Fruit fly (Drosophila melanogaster) whole organism, embryonic: ENCODE results near the gene Jhbp16.

Source experiments
- Bdp1 ChIP-seq: fragments of 200-800 bp; sonication (Bioruptor generic); optimal IDR thresholded peaks from 3 replicates; lab custom pipeline; 2016; ENCODE audit warnings: missing biosample characterization, missing genetic modification characterization
- Blimp-1 ChIP-seq: fragments of 200-800 bp; sonication (Bioruptor generic); optimal IDR thresholded peaks from 3 replicates; lab custom pipeline; 2018; ENCODE audit warnings: missing biosample characterization, missing genetic modification characterization, mild to moderate bottlenecking, moderate library complexity, missing genetic modification reagents
- CG10565 ChIP-seq: fragments of 200-800 bp; sonication (Bioruptor generic); optimal IDR thresholded peaks from 3 replicates; lab custom pipeline; 2016; ENCODE audit warnings: missing biosample characterization, mild to moderate bottlenecking, missing genetic modification characterization
- CG11398 ChIP-seq: fragments of 200-800 bp; sonication (Bioruptor generic); optimal IDR thresholded peaks from 2 replicates; lab custom pipeline; 2016; ENCODE audit warnings: missing biosample characterization, missing genetic modification characterization
- CG12219 ChIP-seq: fragments of 200-800 bp; sonication (Bioruptor generic); optimal IDR thresholded peaks from 3 replicates; lab custom pipeline; 2018; ENCODE audit warnings: missing biosample characterization, mild to moderate bottlenecking, missing genetic modification characterization
- CG13775 ChIP-seq: fragments of 200-800 bp; sonication (Bioruptor generic); optimal IDR thresholded peaks from 3 replicates; lab custom pipeline; 2017; ENCODE audit warnings: missing biosample characterization, mild to moderate bottlenecking, missing genetic modification characterization
- CG14667 ChIP-seq: fragments of 200-800 bp; sonication (Bioruptor generic); IDR thresholded peaks from 2 replicates; pipeline ENCODE4 v1.3.6; 2022; ENCODE audit warnings: missing biosample characterization, missing genetic modification characterization
- CG15696 ChIP-seq: fragments of 200-800 bp; sonication (Bioruptor generic); optimal IDR thresholded peaks from 2 replicates; lab custom pipeline; 2019; ENCODE audit warnings: missing biosample characterization, mild to moderate bottlenecking, missing genetic modification characterization, moderate library complexity
- CG16815 ChIP-seq: fragments of 200-800 bp; sonication (Bioruptor generic); optimal IDR thresholded peaks from 3 replicates; lab custom pipeline; 2017; ENCODE audit warnings: missing biosample characterization, mild to moderate bottlenecking, missing genetic modification characterization
- CG17328 ChIP-seq: fragments of 200-800 bp; sonication (Bioruptor generic); IDR thresholded peaks from 2 replicates; pipeline ENCODE4 v1.3.6; 2022; ENCODE audit warnings: missing biosample characterization, missing genetic modification characterization
- CG17361 ChIP-seq: fragments of 200-800 bp; sonication (Bioruptor generic); IDR thresholded peaks from 3 replicates; pipeline ENCODE4 v1.3.6; 2022; ENCODE audit warnings: missing biosample characterization, missing genetic modification characterization
- CG17612 ChIP-seq: fragments of 200-800 bp; sonication (Bioruptor generic); IDR thresholded peaks from 2 replicates; pipeline ENCODE4 v1.3.6; 2022; ENCODE audit warnings: missing biosample characterization, missing genetic modification characterization
- CG17829 ChIP-seq: fragments of 200-800 bp; optimal IDR thresholded peaks from 2 replicates; lab custom pipeline; 2019; ENCODE audit warnings: missing biosample characterization, mild to moderate bottlenecking, missing genetic modification characterization, moderate library complexity
- CG18476 ChIP-seq: fragments of 200-800 bp; sonication (Bioruptor generic); optimal IDR thresholded peaks from 2 replicates; lab custom pipeline; 2016; ENCODE audit warnings: missing biosample characterization, mild to moderate bottlenecking, missing genetic modification characterization
- CG33213 ChIP-seq: fragments of 200-800 bp; sonication (Bioruptor generic); optimal IDR thresholded peaks from 3 replicates; lab custom pipeline; 2016; ENCODE audit warnings: missing biosample characterization, missing genetic modification characterization
- CG33557 ChIP-seq: fragments of 200-800 bp; sonication (Bioruptor generic); optimal IDR thresholded peaks from 2 replicates; lab custom pipeline; 2019; ENCODE audit warnings: missing biosample characterization, mild to moderate bottlenecking, missing genetic modification characterization, moderate library complexity
- CG3995 ChIP-seq: fragments of 200-800 bp; sonication (Bioruptor generic); optimal IDR thresholded peaks from 3 replicates; lab custom pipeline; 2016; ENCODE audit warnings: missing biosample characterization, missing genetic modification characterization
- CG4730 ChIP-seq: fragments of 200-800 bp; sonication (Bioruptor generic); IDR thresholded peaks from 2 replicates; pipeline ENCODE4 v1.3.6; 2022; ENCODE audit warnings: missing biosample characterization, missing genetic modification characterization
- CG6689 ChIP-seq: fragments of 200-800 bp; sonication (Bioruptor generic); IDR thresholded peaks from 2 replicates; pipeline ENCODE4 v1.3.6; 2022; ENCODE audit warnings: missing biosample characterization, missing genetic modification characterization
- CG7357 ChIP-seq: fragments of 200-800 bp; sonication (Bioruptor generic); IDR thresholded peaks from 3 replicates; pipeline ENCODE4 v1.3.6; 2022; ENCODE audit warnings: missing biosample characterization, missing genetic modification characterization
- CG9876 ChIP-seq: fragments of 200-800 bp; sonication (Bioruptor generic); optimal IDR thresholded peaks from 2 replicates; lab custom pipeline; 2016; ENCODE audit warnings: missing biosample characterization, missing genetic modification characterization
- CHES-1-like ChIP-seq: fragments of 200-800 bp; sonication (Bioruptor generic); optimal IDR thresholded peaks from 2 replicates; lab custom pipeline; 2016; ENCODE audit warnings: missing biosample characterization, missing genetic modification characterization
- Gsc ChIP-seq: fragments of 200-800 bp; sonication (Bioruptor generic); IDR thresholded peaks from 2 replicates; pipeline ENCODE4 v1.3.6; 2022; ENCODE audit warnings: missing biosample characterization, missing genetic modification characterization
- HmgZ ChIP-seq: fragments of 200-800 bp; sonication (Bioruptor generic); optimal IDR thresholded peaks from 2 replicates; lab custom pipeline; 2018; ENCODE audit warnings: missing biosample characterization, mild to moderate bottlenecking, missing genetic modification characterization
- Hsf ChIP-seq: fragments of 200-800 bp; sonication (Bioruptor generic); optimal IDR thresholded peaks from 3 replicates; lab custom pipeline; 2016; ENCODE audit warnings: missing biosample characterization, missing genetic modification characterization
- MBD-R2 ChIP-seq: fragments of 200-800 bp; sonication (Bioruptor generic); IDR thresholded peaks from 2 replicates; pipeline ENCODE4 v1.3.6; 2022; ENCODE audit warnings: missing biosample characterization, missing genetic modification characterization
- Optix ChIP-seq: fragments of 200-800 bp; sonication (Bioruptor generic); IDR thresholded peaks from 3 replicates; pipeline ENCODE4 v1.3.6; 2022; ENCODE audit warnings: missing biosample characterization, missing genetic modification characterization
- Ssrp ChIP-seq: fragments of 200-800 bp; sonication (Bioruptor generic); optimal IDR thresholded peaks from 2 replicates; lab custom pipeline; 2018; ENCODE audit warnings: missing biosample characterization, mild to moderate bottlenecking, missing genetic modification characterization, moderate library complexity
- Vsx1 ChIP-seq: fragments of 200-800 bp; sonication (Bioruptor generic); optimal IDR thresholded peaks from 2 replicates; lab custom pipeline; 2017; ENCODE audit warnings: missing biosample characterization, mild to moderate bottlenecking, missing genetic modification characterization, missing genetic modification reagents
- ab ChIP-seq: fragments of 200-800 bp; sonication (Bioruptor generic); optimal IDR thresholded peaks from 2 replicates; lab custom pipeline; 2016; ENCODE audit warnings: missing biosample characterization, missing genetic modification characterization
- al ChIP-seq: fragments of 200-800 bp; sonication (Bioruptor generic); IDR thresholded peaks from 2 replicates; pipeline ENCODE4 v1.3.6; 2022; ENCODE audit warnings: missing biosample characterization, missing genetic modification characterization
- ato ChIP-seq: fragments of 200-800 bp; sonication (Bioruptor generic); IDR thresholded peaks from 2 replicates; pipeline ENCODE4 v1.3.6; 2022; ENCODE audit warnings: missing biosample characterization, missing genetic modification characterization; ENCODE audit not compliant: partially characterized antibody
- bab2 ChIP-seq: fragments of 200-800 bp; sonication (Bioruptor generic); optimal IDR thresholded peaks from 2 replicates; lab custom pipeline; 2016; ENCODE audit warnings: missing biosample characterization, missing genetic modification characterization
- btn ChIP-seq: fragments of 200-800 bp; sonication (Bioruptor generic); optimal IDR thresholded peaks from 2 replicates; lab custom pipeline; 2016; ENCODE audit warnings: missing biosample characterization, missing genetic modification characterization
- chm ChIP-seq: fragments of 200-800 bp; sonication (Bioruptor generic); IDR thresholded peaks from 2 replicates; pipeline ENCODE4 v1.3.6; 2022; ENCODE audit warnings: missing biosample characterization, missing genetic modification characterization
- dysf ChIP-seq: fragments of 200-800 bp; sonication (Bioruptor generic); IDR thresholded peaks from 3 replicates; pipeline ENCODE4 v1.3.6; 2022; ENCODE audit warnings: missing biosample characterization, missing genetic modification characterization
- en ChIP-seq: fragments of 200-800 bp; sonication (Bioruptor generic); optimal IDR thresholded peaks from 2 replicates; lab custom pipeline; 2016; ENCODE audit warnings: missing biosample characterization, missing genetic modification characterization
- ftz-f1 ChIP-seq: fragments of 200-800 bp; sonication (Bioruptor generic); optimal IDR thresholded peaks from 2 replicates; lab custom pipeline; 2016; ENCODE audit warnings: missing biosample characterization, missing genetic modification characterization
- gce ChIP-seq: fragments of 200-800 bp; sonication (Bioruptor generic); IDR thresholded peaks from 3 replicates; pipeline ENCODE4 v1.3.6; 2022; ENCODE audit warnings: missing biosample characterization, missing genetic modification characterization
- gro ChIP-seq: fragments of 200-800 bp; sonication (Bioruptor generic); optimal IDR thresholded peaks from 2 replicates; lab custom pipeline; 2016; ENCODE audit warnings: missing biosample characterization, missing genetic modification characterization
- maf-S ChIP-seq: fragments of 200-800 bp; sonication (Bioruptor generic); optimal IDR thresholded peaks from 2 replicates; lab custom pipeline; 2016; ENCODE audit warnings: missing biosample characterization, missing genetic modification characterization
- mld ChIP-seq: fragments of 200-800 bp; sonication (Bioruptor generic); IDR thresholded peaks from 3 replicates; pipeline ENCODE4 v1.3.6; 2022; ENCODE audit warnings: missing biosample characterization, missing genetic modification characterization; ENCODE audit not compliant: partially characterized antibody
- rib ChIP-seq: fragments of 200-800 bp; sonication (Bioruptor generic); IDR thresholded peaks from 2 replicates; pipeline ENCODE4 v1.3.6; 2022; ENCODE audit warnings: missing biosample characterization, missing genetic modification characterization
- salm ChIP-seq: fragments of 200-800 bp; sonication (Bioruptor generic); optimal IDR thresholded peaks from 2 replicates; lab custom pipeline; 2018; ENCODE audit warnings: missing biosample characterization, mild to moderate bottlenecking, missing genetic modification characterization
- scrt ChIP-seq: fragments of 200-800 bp; sonication (Bioruptor generic); optimal IDR thresholded peaks from 2 replicates; lab custom pipeline; 2018; ENCODE audit warnings: missing biosample characterization, mild to moderate bottlenecking, missing genetic modification characterization, moderate library complexity
- seq ChIP-seq: fragments of 200-800 bp; sonication (Bioruptor generic); IDR thresholded peaks from 2 replicates; pipeline ENCODE4 v1.3.6; 2022; ENCODE audit warnings: missing biosample characterization, missing genetic modification characterization
- slou ChIP-seq: fragments of 200-800 bp; sonication (Bioruptor generic); optimal IDR thresholded peaks from 3 replicates; lab custom pipeline; 2016; ENCODE audit warnings: missing biosample characterization, missing genetic modification characterization
- slp2 ChIP-seq: fragments of 200-800 bp; sonication (Bioruptor generic); optimal IDR thresholded peaks from 2 replicates; lab custom pipeline; 2016; ENCODE audit warnings: missing biosample characterization, missing genetic modification characterization
- trem ChIP-seq: fragments of 200-800 bp; optimal IDR thresholded peaks from 3 replicates; lab custom pipeline; 2019; ENCODE audit warnings: missing biosample characterization, mild to moderate bottlenecking, missing genetic modification characterization, moderate library complexity
- vfl ChIP-seq: fragments of 200-800 bp; sonication (Bioruptor generic); optimal IDR thresholded peaks from 2 replicates; lab custom pipeline; 2016; ENCODE audit warnings: missing biosample characterization, missing genetic modification characterization
- z ChIP-seq: fragments of 200-800 bp; sonication (Bioruptor generic); IDR thresholded peaks from 3 replicates; pipeline ENCODE4 v1.3.6; 2022; ENCODE audit warnings: missing biosample characterization, missing genetic modification characterization

The Jhbp16 gene

dm6 chr3R:21626103-21626897, 37.9 kb upstream of the Jhbp16 start (continued):
- no peak for TF ChIP-seq maf-S (GFP tag; lab: Kevin White, UChicago)
- no peak for TF ChIP-seq CG14667
- TF ChIP-seq slou (GFP tag; lab: Kevin White, UChicago), result no peak
- TF ChIP-seq Hsf, result no peak
- no peak for TF ChIP-seq CG6689 (GFP tag; lab: Robert Waterston, UW)
- peak; percentile 82; the same call in 1 of the 2 replicates for TF ChIP-seq CG17612 (GFP tag; lab: Robert Waterston, UW)
- no peak for TF ChIP-seq CG10565 (GFP tag; lab: Kevin White, UChicago)
- TF ChIP-seq bab2 (GFP tag; lab: Kevin White, UChicago), result no peak
- peak; percentile 53; the same call in 1 of the 3 replicates for TF ChIP-seq z (GFP tag; lab: Robert Waterston, UW)
- no peak for TF ChIP-seq CG11398 (GFP tag; lab: Kevin White, UChicago)
- no peak for TF ChIP-seq CG16815 (GFP tag; lab: Kevin White, UChicago)
- TF ChIP-seq CG15696 (tag; lab: Kevin White, UChicago), result no peak
- TF ChIP-seq HmgZ, result peak; percentile 18
- TF ChIP-seq Blimp-1 (GFP tag; lab: Kevin White, UChicago), result no peak
- TF ChIP-seq ato, result no peak
- TF ChIP-seq CG13775, result no peak
- TF ChIP-seq CG17361 (GFP tag; lab: Robert Waterston, UW), result no peak
- no peak for TF ChIP-seq seq (GFP tag; lab: Robert Waterston, UW)
- no peak for TF ChIP-seq CG3995 (GFP tag; lab: Kevin White, UChicago)
- no peak for TF ChIP-seq btn (GFP tag; lab: Kevin White, UChicago)
- no peak for TF ChIP-seq CG4730 (GFP tag; lab: Robert Waterston, UW)
- TF ChIP-seq trem (tag; lab: Kevin White, UChicago), result peak; percentile 50
- TF ChIP-seq ftz-f1 (GFP tag; lab: Kevin White, UChicago), result no peak
- no peak for TF ChIP-seq Optix (GFP tag; lab: Robert Waterston, UW)
- peak; percentile 43 for TF ChIP-seq CG17829
- TF ChIP-seq al (GFP tag; lab: Robert Waterston, UW), result no peak
- no peak for TF ChIP-seq mld (GFP tag; lab: Robert Waterston, UW)
- TF ChIP-seq gro (GFP tag; lab: Kevin White, UChicago), result peak; percentile 41
- TF ChIP-seq slp2 (GFP tag; lab: Kevin White, UChicago), result no peak
- TF ChIP-seq CG33557 (GFP tag; lab: Kevin White, UChicago), result peak; percentile 39
- TF ChIP-seq CG7357 (GFP tag; lab: Robert Waterston, UW), result no peak
- no peak for TF ChIP-seq CG18476 (GFP tag; lab: Kevin White, UChicago)
- TF ChIP-seq rib (GFP tag; lab: Robert Waterston, UW), result no peak
- no peak for TF ChIP-seq CG9876 (GFP tag; lab: Kevin White, UChicago)
- no peak for TF ChIP-seq salm (tag; lab: Kevin White, UChicago)
- no peak for TF ChIP-seq CG33213 (GFP tag; lab: Kevin White, UChicago)
- no peak for TF ChIP-seq chm (GFP tag; lab: Robert Waterston, UW)
- no peak for TF ChIP-seq vfl (GFP tag; lab: Kevin White, UChicago)
- TF ChIP-seq en, result no peak
- peak; percentile 42 for TF ChIP-seq Vsx1
- TF ChIP-seq Bdp1, result no peak
- no peak for TF ChIP-seq dysf (GFP tag; lab: Robert Waterston, UW)
- TF ChIP-seq ab (GFP tag; lab: Kevin White, UChicago), result no peak
- no peak for TF ChIP-seq Ssrp
- no peak for TF ChIP-seq Gsc (GFP tag; lab: Robert Waterston, UW)
- no peak; the same call in 2 of the 3 replicates for TF ChIP-seq gce (GFP tag; lab: Robert Waterston, UW)
- peak; percentile 10; the same call in 1 of the 2 replicates for TF ChIP-seq MBD-R2
- TF ChIP-seq scrt (GFP tag; lab: Kevin White, UChicago), result no peak
- no peak for TF ChIP-seq CG17328 (GFP tag; lab: Robert Waterston, UW)
- no peak for TF ChIP-seq CG12219 (GFP tag; lab: Kevin White, UChicago)
- no peak for TF ChIP-seq CHES-1-like (GFP tag; lab: Kevin White, UChicago)
